Worm (Caenorhabditis elegans): ENCODE data around the gene dylt-3.

- TF ChIP-seq lin-32 (GFP tag; optimal IDR thresholded peaks at IDR 0.05) = no peak
- TF ChIP-seq mab-5 (tag; optimal IDR thresholded peaks at IDR 0.05) = no peak
Measured at ce11 chrII:8181437-8181836, at the start of gene dylt-3.

Measured in whole organism, mixed stage, embryonic.